Worm (Caenorhabditis elegans) whole organism, L2 larva: Measurements from ENCODE around the gene pals-27.
"Not testable (repeated sequence)": the region's sequence is repeated elsewhere in the genome, so short reads cannot be mapped to it uniquely, and the experiment has no call there.

Experiments
- C34F6.9 ChIP-seq: fragments of 150-350 bp; optimal IDR thresholded peaks from 2 replicates; lab custom pipeline; 2014; ENCODE audit warnings: missing biosample characterization, missing genetic modification characterization
- F13H6.1 ChIP-seq: sonication (generic microtip); optimal IDR thresholded peaks from 2 replicates; lab custom pipeline; 2016; ENCODE audit warnings: missing genetic modification characterization, missing compliant biosample characterization
- R02D3.7 ChIP-seq: fragments of 150-350 bp; optimal IDR thresholded peaks from 2 replicates; lab custom pipeline; 2014; ENCODE audit warnings: missing biosample characterization, missing genetic modification characterization
- Y55F3AM.14 ChIP-seq: fragments of 200-800 bp; sonication (Bioruptor generic); optimal IDR thresholded peaks from 2 replicates; lab custom pipeline; 2018; ENCODE audit warnings: mild to moderate bottlenecking, missing genetic modification characterization, missing compliant biosample characterization
- ZK546.5 ChIP-seq: sonication (generic microtip); optimal IDR thresholded peaks from 2 replicates; lab custom pipeline; 2017; ENCODE audit warnings: missing biosample characterization, missing genetic modification characterization
- alr-1 ChIP-seq: fragments of 150-350 bp; optimal IDR thresholded peaks from 2 replicates; lab custom pipeline; 2014; ENCODE audit warnings: missing biosample characterization, missing genetic modification characterization
- ama-1 ChIP-seq: fragments of 150-350 bp; optimal IDR thresholded peaks from 2 replicates; lab custom pipeline; 2018; ENCODE audit warnings: inconsistent platforms
- ceh-16 ChIP-seq: fragments of 150-350 bp; optimal IDR thresholded peaks from 2 replicates; lab custom pipeline; 2014; ENCODE audit warnings: missing biosample characterization, missing genetic modification characterization
- crh-2 ChIP-seq: sonication (generic microtip); optimal IDR thresholded peaks from 2 replicates; lab custom pipeline; 2017; ENCODE audit warnings: missing biosample characterization, missing genetic modification characterization
- egl-27 ChIP-seq: sonication (generic microtip); optimal IDR thresholded peaks from 3 replicates; lab custom pipeline; 2017; ENCODE audit warnings: missing biosample characterization, missing genetic modification reagents, missing genetic modification characterization
- fos-1 ChIP-seq: fragments of 150-350 bp; optimal IDR thresholded peaks from 2 replicates; lab custom pipeline; 2014; ENCODE audit warnings: missing biosample characterization, missing genetic modification characterization
- gmeb-1 ChIP-seq: fragments of 150-350 bp; optimal IDR thresholded peaks from 2 replicates; lab custom pipeline; 2014; ENCODE audit warnings: missing biosample characterization, missing genetic modification characterization
- lin-11 ChIP-seq: fragments of 150-350 bp; sonication (generic microtip); optimal IDR thresholded peaks from 2 replicates; lab custom pipeline; 2014; ENCODE audit warnings: missing biosample characterization, missing genetic modification characterization, inconsistent platforms, mixed read lengths
- lin-13 ChIP-seq: fragments of 150-350 bp; optimal IDR thresholded peaks from 2 replicates; lab custom pipeline; 2014; ENCODE audit warnings: missing biosample characterization, missing genetic modification reagents, missing genetic modification characterization
- lin-39 ChIP-seq: fragments of 150-350 bp; optimal IDR thresholded peaks from 2 replicates; lab custom pipeline; 2014; ENCODE audit warnings: missing biosample characterization, missing genetic modification reagents, missing genetic modification characterization
- lsy-2 ChIP-seq, 2 experiments: fragments of 150-350 bp in 1 of 2; sonication (generic microtip) in 1 of 2; optimal IDR thresholded peaks; 2 replicates each; lab custom pipeline; 2014 to 2017; ENCODE audit warnings: missing biosample characterization in 2 of 2, missing genetic modification characterization in 2 of 2
- mab-5 ChIP-seq: fragments of 150-350 bp; optimal IDR thresholded peaks from 2 replicates; lab custom pipeline; 2014; ENCODE audit warnings: missing biosample characterization, missing genetic modification characterization
- mdl-1 ChIP-seq, 2 experiments: fragments of 150-350 bp in 1 of 2; sonication (generic microtip) in 1 of 2; optimal IDR thresholded peaks; 2 replicates each; lab custom pipeline; 2017; ENCODE audit warnings: missing biosample characterization in 2 of 2, missing genetic modification characterization in 2 of 2
- nhr-11 ChIP-seq: fragments of 150-350 bp; optimal IDR thresholded peaks from 2 replicates; lab custom pipeline; 2014; ENCODE audit warnings: missing biosample characterization, missing genetic modification characterization
- nhr-129 ChIP-seq: fragments of 150-350 bp; optimal IDR thresholded peaks from 2 replicates; lab custom pipeline; 2014; ENCODE audit warnings: missing biosample characterization, missing genetic modification characterization
- nhr-21 ChIP-seq: fragments of 150-350 bp; optimal IDR thresholded peaks from 2 replicates; lab custom pipeline; 2014; ENCODE audit warnings: missing biosample characterization, missing genetic modification characterization
- nhr-23 ChIP-seq: fragments of 150-350 bp; optimal IDR thresholded peaks from 2 replicates; lab custom pipeline; 2014; ENCODE audit warnings: missing biosample characterization, missing genetic modification reagents, missing genetic modification characterization
- nhr-237 ChIP-seq: fragments of 150-350 bp; optimal IDR thresholded peaks from 2 replicates; lab custom pipeline; 2014; ENCODE audit warnings: missing biosample characterization, missing genetic modification characterization
- nhr-25 ChIP-seq: fragments of 150-350 bp; sonication (generic microtip); optimal IDR thresholded peaks from 3 replicates; lab custom pipeline; 2014; ENCODE audit warnings: missing biosample characterization, missing genetic modification characterization
- nhr-77 ChIP-seq: fragments of 150-350 bp; optimal IDR thresholded peaks from 2 replicates; lab custom pipeline; 2014; ENCODE audit warnings: missing biosample characterization, missing genetic modification characterization
- sem-4 ChIP-seq: fragments of 150-350 bp; optimal IDR thresholded peaks from 2 replicates; lab custom pipeline; 2014; ENCODE audit warnings: missing biosample characterization, missing genetic modification reagents, missing genetic modification characterization
- skn-1 ChIP-seq: sonication (generic microtip); optimal IDR thresholded peaks from 2 replicates; lab custom pipeline; 2017; ENCODE audit warnings: missing biosample characterization, missing genetic modification characterization
- sma-3 ChIP-seq: sonication (generic microtip); optimal IDR thresholded peaks from 2 replicates; lab custom pipeline; 2016; ENCODE audit warnings: missing genetic modification reagents, missing genetic modification characterization, missing compliant biosample characterization
- sma-9 ChIP-seq, 2 experiments: fragments of 150-350 bp in 1 of 2; sonication (generic microtip) in 1 of 2; optimal IDR thresholded peaks; 2 replicates each; lab custom pipeline; 2014 to 2016; ENCODE audit warnings: missing genetic modification characterization in 2 of 2, mild to moderate bottlenecking in 1 of 2, missing biosample characterization in 1 of 2, missing compliant biosample characterization in 1 of 2, missing genetic modification reagents in 1 of 2, moderate library complexity in 1 of 2
- snpc-4 ChIP-seq: fragments of 150-350 bp; optimal IDR thresholded peaks from 2 replicates; lab custom pipeline; 2014; ENCODE audit warnings: missing biosample characterization, missing genetic modification characterization
- unc-39 ChIP-seq: fragments of 150-350 bp; optimal IDR thresholded peaks from 2 replicates; lab custom pipeline; 2014; ENCODE audit warnings: missing biosample characterization, missing genetic modification characterization
- unc-55 ChIP-seq: fragments of 150-350 bp; sonication (generic microtip); optimal IDR thresholded peaks from 3 replicates; lab custom pipeline; 2014; ENCODE audit warnings: missing biosample characterization, missing genetic modification reagents, missing genetic modification characterization
- unc-62 ChIP-seq: fragments of 150-350 bp; optimal IDR thresholded peaks from 2 replicates; lab custom pipeline; 2014; ENCODE audit warnings: missing biosample characterization, missing genetic modification reagents, missing genetic modification characterization
- ztf-4 ChIP-seq: fragments of 150-350 bp; optimal IDR thresholded peaks from 2 replicates; lab custom pipeline; 2014; ENCODE audit warnings: missing biosample characterization, missing genetic modification characterization

pals-27 gene

DNA sequence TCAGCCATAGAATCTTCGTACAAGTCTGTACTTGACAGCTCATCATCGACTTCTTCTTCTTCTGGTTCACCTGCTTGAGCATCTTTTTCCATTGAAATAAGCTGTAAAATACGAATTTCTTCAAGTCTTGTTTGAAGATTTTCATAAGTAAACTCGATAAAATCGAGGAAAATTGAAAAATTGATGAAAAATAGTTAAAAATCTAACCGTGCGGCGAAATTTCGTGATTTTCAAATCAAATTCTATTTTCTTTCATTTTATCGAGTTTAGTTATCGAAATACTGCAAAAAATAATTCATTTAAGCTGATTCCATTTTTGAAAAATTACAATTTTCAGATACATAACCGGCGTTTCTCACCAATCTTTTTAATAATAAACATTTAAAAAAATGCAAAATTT lies 33.7 kb downstream of the pals-27 start, which contains the start of gene R07E5.11:
Gene R07E5.11 (minus strand): TSS at position 101 of the 400 bp plus-strand sequence.
- TF ChIP-seq mdl-1 (tag; optimal IDR thresholded peaks at IDR 0.05; lab: Kevin White, UChicago) (no peak), nhr-25 (tag; lab: Kevin White, UChicago) (no peak), skn-1 (no peak), nhr-77 (tag; lab: Kevin White, UChicago) (no peak), ama-1 (lab: Kevin White, UChicago) (no peak), alr-1 (tag; lab: Kevin White, UChicago) (no peak)

- TF ChIP-seq unc-55 (GFP tag; lab: Kevin White, UChicago), result no peak
- TF ChIP-seq fos-1, result no peak
- no peak for TF ChIP-seq mdl-1 (tag; optimal IDR thresholded peaks at IDR 0.05; lab: Kevin White, UChicago)
- TF ChIP-seq nhr-23 (tag; lab: Kevin White, UChicago), result no peak
These were observed 36.5 kb downstream of the pals-27 start, which contains the start of the genes R07E5.19 and pdcd-2 for ce11 chrIII:4417956-4418355. Gene R07E5.19 (minus strand): TSS chrIII:4418056. Gene pdcd-2 (minus strand): TSS chrIII:4418057.

ce11 chrIII:4419117-4419978 lies 37.9 kb downstream of the pals-27 start, which contains the start of the genes R07E5.7 and cku-80:
Gene R07E5.7 (minus strand): TSS chrIII:4419167.
Gene cku-80 (plus strand): TSS chrIII:4419848.
- peak; percentile 58 for TF ChIP-seq snpc-4 (tag; lab: Kevin White, UChicago)
- TF ChIP-seq mab-5 (tag; lab: Kevin White, UChicago), result peak; percentile 6
- TF ChIP-seq F13H6.1 (tag; lab: Kevin White, UChicago), result peak; percentile 59
- no peak for TF ChIP-seq ceh-16
- no peak for TF ChIP-seq nhr-237 (tag; lab: Kevin White, UChicago)
- no peak for TF ChIP-seq nhr-23 (tag; lab: Kevin White, UChicago)
- TF ChIP-seq sem-4, result no peak
- peak; percentile 43 for TF ChIP-seq lin-11
- peak; percentile 61 to 82 for TF ChIP-seq lsy-2 (tag; optimal IDR thresholded peaks at IDR 0.05; lab: Kevin White, UChicago)
- TF ChIP-seq ztf-4 (tag; lab: Kevin White, UChicago), result no peak
- TF ChIP-seq lin-13 (GFP tag; lab: Kevin White, UChicago), result peak; percentile 52
- TF ChIP-seq nhr-11 (tag; lab: Kevin White, UChicago), result no peak
- TF ChIP-seq sma-9 (GFP tag; optimal IDR thresholded peaks at IDR 0.05; lab: Kevin White, UChicago), result peak; percentile 61
- TF ChIP-seq sma-9 (tag; optimal IDR thresholded peaks at IDR 0.05; lab: Kevin White, UChicago), result no peak
- TF ChIP-seq nhr-25 (tag; lab: Kevin White, UChicago), result peak; percentile 20
- TF ChIP-seq sma-3 (GFP tag; lab: Kevin White, UChicago), result peak; percentile 67
- TF ChIP-seq mdl-1 (tag; optimal IDR thresholded peaks at IDR 0.05; lab: Kevin White, UChicago), result no peak
- TF ChIP-seq C34F6.9 (tag; lab: Kevin White, UChicago), result peak; percentile 73
- TF ChIP-seq ZK546.5 (tag; lab: Kevin White, UChicago), result no peak
- TF ChIP-seq gmeb-1, result peak; percentile 88
- peak; percentile 62 for TF ChIP-seq unc-55 (GFP tag; lab: Kevin White, UChicago)
- no peak for TF ChIP-seq R02D3.7 (tag; lab: Kevin White, UChicago)
- no peak for TF ChIP-seq unc-62 (GFP tag; lab: Kevin White, UChicago)
- TF ChIP-seq unc-39, result no peak
- peak; percentile 38 for TF ChIP-seq nhr-129 (tag; lab: Kevin White, UChicago)
- TF ChIP-seq ama-1 (lab: Kevin White, UChicago), result peak; percentile 48
- peak; percentile 66 for TF ChIP-seq crh-2 (tag; lab: Kevin White, UChicago)
- no peak for TF ChIP-seq lin-39 (tag; lab: Kevin White, UChicago)
- TF ChIP-seq Y55F3AM.14 (GFP tag; lab: Kevin White, UChicago), result no peak
- TF ChIP-seq nhr-21 (tag; lab: Kevin White, UChicago), result peak; percentile 38
- TF ChIP-seq egl-27 (tag; lab: Kevin White, UChicago), result no peak

- TF ChIP-seq snpc-4 (tag; lab: Kevin White, UChicago) (peak; percentile 95), sma-9 (GFP tag; optimal IDR thresholded peaks at IDR 0.05; lab: Kevin White, UChicago) (peak; percentile 13), lsy-2 (tag; optimal IDR thresholded peaks at IDR 0.05; lab: Kevin White, UChicago) (peak; percentile 37 to 44)
- not testable (repeated sequence) for TF ChIP-seq sma-9 (tag; optimal IDR thresholded peaks at IDR 0.05; lab: Kevin White, UChicago)
- TF ChIP-seq, all 48 proteins: peak for 3; not testable (repeated sequence) for 45
These were observed 45.3 kb downstream of the pals-27 start for ce11 chrIII:4426711-4427218.
